Worm (Caenorhabditis elegans) whole organism, mixed stage, embryonic: Measurements from ENCODE around the gene C13A2.3.

Experiments used
- M03D4.4 ChIP-seq: sonication (generic microtip); optimal IDR thresholded peaks from 2 replicates; lab custom pipeline; 2017; ENCODE audit warnings: mild to moderate bottlenecking, missing genetic modification characterization, missing compliant biosample characterization
- bed-3 ChIP-seq: fragments of 200-800 bp; sonication (Bioruptor generic); optimal IDR thresholded peaks from 3 replicates; lab custom pipeline; 2018; ENCODE audit warnings: mild to moderate bottlenecking, missing genetic modification characterization, moderate library complexity, missing compliant biosample characterization
- blmp-1 ChIP-seq: fragments of 150-350 bp; optimal IDR thresholded peaks from 2 replicates; lab custom pipeline; 2014; ENCODE audit warnings: missing biosample characterization, missing genetic modification characterization
- ceh-39 ChIP-seq: fragments of 150-350 bp; optimal IDR thresholded peaks from 2 replicates; lab custom pipeline; 2014; ENCODE audit warnings: missing biosample characterization, missing genetic modification characterization
- ceh-43 ChIP-seq: fragments of 200-800 bp; sonication (Bioruptor generic); optimal IDR thresholded peaks from 2 replicates; lab custom pipeline; 2018; ENCODE audit warnings: mild to moderate bottlenecking, missing genetic modification characterization, moderate library complexity, missing compliant biosample characterization
- ceh-83 ChIP-seq: fragments of 200-800 bp; sonication (Bioruptor generic); optimal IDR thresholded peaks from 2 replicates; lab custom pipeline; 2018; ENCODE audit warnings: mild to moderate bottlenecking, missing genetic modification characterization, missing compliant biosample characterization
- ces-1 ChIP-seq: fragments of 150-350 bp; optimal IDR thresholded peaks from 2 replicates; lab custom pipeline; 2014; ENCODE audit warnings: missing biosample characterization, missing genetic modification reagents, missing genetic modification characterization
- drap-1 ChIP-seq: fragments of 200-800 bp; sonication (Bioruptor generic); optimal IDR thresholded peaks from 3 replicates; lab custom pipeline; 2018; ENCODE audit warnings: mild to moderate bottlenecking, missing genetic modification characterization, missing compliant biosample characterization
- elt-1 ChIP-seq: sonication (generic microtip); optimal IDR thresholded peaks from 2 replicates; lab custom pipeline; 2017; ENCODE audit warnings: missing genetic modification characterization, mild to moderate bottlenecking, missing compliant biosample characterization, antibody characterized with exemption, moderate library complexity, borderline replicate concordance; ENCODE audit not compliant: insufficient read depth
- elt-3 ChIP-seq: fragments of 150-350 bp; optimal IDR thresholded peaks from 2 replicates; lab custom pipeline; 2014; ENCODE audit warnings: missing biosample characterization, missing genetic modification characterization
- ham-2 ChIP-seq: fragments of 200-800 bp; sonication (Bioruptor generic); optimal IDR thresholded peaks from 2 replicates; lab custom pipeline; 2018; ENCODE audit warnings: mild to moderate bottlenecking, missing genetic modification characterization, missing compliant biosample characterization
- lin-13 ChIP-seq: fragments of 150-350 bp; optimal IDR thresholded peaks from 2 replicates; lab custom pipeline; 2014; ENCODE audit warnings: missing biosample characterization, missing genetic modification characterization
- lin-32 ChIP-seq: fragments of 200-800 bp; sonication (Bioruptor generic); optimal IDR thresholded peaks from 2 replicates; lab custom pipeline; 2018; ENCODE audit warnings: mild to moderate bottlenecking, missing genetic modification characterization, missing compliant biosample characterization
- lsy-2 ChIP-seq: fragments of 150-350 bp; optimal IDR thresholded peaks from 2 replicates; lab custom pipeline; 2014; ENCODE audit warnings: missing biosample characterization, missing genetic modification characterization
- mab-5 ChIP-seq: fragments of 150-350 bp; optimal IDR thresholded peaks from 2 replicates; lab custom pipeline; 2014; ENCODE audit warnings: missing biosample characterization, missing genetic modification characterization
- mep-1 ChIP-seq: fragments of 150-350 bp; optimal IDR thresholded peaks from 2 replicates; lab custom pipeline; 2017; ENCODE audit warnings: missing biosample characterization, missing genetic modification reagents, missing genetic modification characterization, inconsistent platforms
- mls-2 ChIP-seq: sonication (generic microtip); optimal IDR thresholded peaks from 2 replicates; lab custom pipeline; 2016; ENCODE audit warnings: mild to moderate bottlenecking, missing genetic modification characterization, moderate library complexity, missing compliant biosample characterization
- nhr-12 ChIP-seq: fragments of 150-350 bp; optimal IDR thresholded peaks from 2 replicates; lab custom pipeline; 2014; ENCODE audit warnings: missing biosample characterization, missing genetic modification characterization
- nhr-2 ChIP-seq: fragments of 150-350 bp; optimal IDR thresholded peaks from 2 replicates; lab custom pipeline; 2014; ENCODE audit warnings: missing biosample characterization, missing genetic modification characterization
- nhr-237 ChIP-seq: fragments of 150-350 bp; optimal IDR thresholded peaks from 2 replicates; lab custom pipeline; 2014; ENCODE audit warnings: missing biosample characterization, missing genetic modification characterization
- nhr-28 ChIP-seq: fragments of 150-350 bp; optimal IDR thresholded peaks from 2 replicates; lab custom pipeline; 2014; ENCODE audit warnings: missing biosample characterization, missing genetic modification characterization
- nhr-76 ChIP-seq: sonication (generic microtip); optimal IDR thresholded peaks from 2 replicates; lab custom pipeline; 2017; ENCODE audit warnings: missing biosample characterization, missing genetic modification characterization
- pha-4 ChIP-seq: fragments of 150-350 bp; optimal IDR thresholded peaks from 2 replicates; lab custom pipeline; 2018; ENCODE audit warnings: missing biosample characterization, missing genetic modification reagents, missing genetic modification characterization
- sem-2 ChIP-seq: fragments of 200-800 bp; sonication (Bioruptor generic); optimal IDR thresholded peaks from 2 replicates; lab custom pipeline; 2018; ENCODE audit warnings: mild to moderate bottlenecking, missing genetic modification characterization, missing compliant biosample characterization
- sptf-1 ChIP-seq: sonication (generic microtip); optimal IDR thresholded peaks from 2 replicates; lab custom pipeline; 2017; ENCODE audit warnings: mild to moderate bottlenecking, missing genetic modification characterization, moderate library complexity, missing compliant biosample characterization
- unc-120 ChIP-seq: sonication (generic microtip); optimal IDR thresholded peaks from 2 replicates; lab custom pipeline; 2017; ENCODE audit warnings: missing genetic modification characterization, missing compliant biosample characterization; ENCODE audit not compliant: poor library complexity, severe bottlenecking
- unc-39 ChIP-seq: fragments of 150-350 bp; optimal IDR thresholded peaks from 2 replicates; lab custom pipeline; 2014; ENCODE audit warnings: missing biosample characterization, missing genetic modification characterization
- unc-62 ChIP-seq: fragments of 150-350 bp; optimal IDR thresholded peaks from 2 replicates; lab custom pipeline; 2014; ENCODE audit warnings: missing biosample characterization, missing genetic modification reagents, missing genetic modification characterization
- ztf-11 ChIP-seq: fragments of 150-350 bp; optimal IDR thresholded peaks from 2 replicates; lab custom pipeline; 2014; ENCODE audit warnings: missing biosample characterization, missing genetic modification characterization

C13A2.3 gene

ce11 chrV:7321915-7322314 lies 39.8 kb downstream of the C13A2.3 start, which contains the start of gene F10G2.10:
Gene F10G2.10 (plus strand): TSS chrV:7322215.
- TF ChIP-seq drap-1 (no peak), unc-120 (no peak), mep-1 (no peak), ztf-11 (no peak), nhr-12 (tag; lab: Kevin White, UChicago) (no peak), ceh-43 (GFP tag; lab: Kevin White, UChicago) (no peak), elt-3 (tag; lab: Kevin White, UChicago) (no peak), ceh-39 (no peak), lin-32 (GFP tag; lab: Kevin White, UChicago) (no peak), ces-1 (GFP tag; lab: Kevin White, UChicago) (no peak), lsy-2 (tag; lab: Kevin White, UChicago) (no peak), nhr-237 (tag; lab: Kevin White, UChicago) (no peak), pha-4 (tag; lab: Kevin White, UChicago) (no peak), lin-13 (tag; lab: Kevin White, UChicago) (no peak)
- TF ChIP-seq, all 35 proteins: peak for 0

ce11 chrV:7325285-7325684 lies 43.1 kb downstream of the C13A2.3 start, which contains the start of gene srx-92:
Gene srx-92 (minus strand): TSS chrV:7325385.
- TF ChIP-seq unc-62 (GFP tag; lab: Kevin White, UChicago) (no peak), ceh-39 (no peak), ceh-83 (GFP tag; lab: Kevin White, UChicago) (no peak), ceh-43 (GFP tag; lab: Kevin White, UChicago) (no peak), nhr-2 (tag; lab: Kevin White, UChicago) (no peak), unc-39 (tag; lab: Kevin White, UChicago) (no peak), M03D4.4 (no peak), nhr-76 (tag; lab: Kevin White, UChicago) (no peak), lin-13 (tag; lab: Kevin White, UChicago) (no peak), mls-2 (tag; lab: Kevin White, UChicago) (no peak), mep-1 (no peak), ztf-11 (no peak), elt-3 (tag; lab: Kevin White, UChicago) (no peak), unc-120 (no peak), ham-2 (GFP tag; lab: Kevin White, UChicago) (no peak), bed-3 (no peak)

ce11 chrV:7326928-7327327 lies 44.8 kb downstream of the C13A2.3 start, which contains the start of gene F10G2.4:
Gene F10G2.4 (plus strand): TSS chrV:7327228.
- TF ChIP-seq lin-13 (tag; lab: Kevin White, UChicago) (no peak), sptf-1 (tag; lab: Kevin White, UChicago) (no peak), ces-1 (GFP tag; lab: Kevin White, UChicago) (no peak), ceh-43 (GFP tag; lab: Kevin White, UChicago) (no peak), ztf-11 (no peak), pha-4 (tag; lab: Kevin White, UChicago) (no peak), elt-1 (tag; lab: Kevin White, UChicago) (no peak), mab-5 (tag; lab: Kevin White, UChicago) (no peak), nhr-12 (tag; lab: Kevin White, UChicago) (no peak), lin-32 (GFP tag; lab: Kevin White, UChicago) (no peak), mep-1 (no peak), drap-1 (no peak), unc-39 (tag; lab: Kevin White, UChicago) (no peak)

- TF ChIP-seq drap-1, result no peak
- no peak for TF ChIP-seq pha-4 (tag; lab: Kevin White, UChicago)
- TF ChIP-seq nhr-2 (tag; lab: Kevin White, UChicago), result no peak
- TF ChIP-seq unc-62 (GFP tag; lab: Kevin White, UChicago), result no peak
- no peak for TF ChIP-seq unc-39 (tag; lab: Kevin White, UChicago)
- TF ChIP-seq nhr-12 (tag; lab: Kevin White, UChicago), result no peak
These were observed 46.0 kb downstream of the C13A2.3 start, which contains the start of gene clec-7 for ce11 chrV:7328092-7328491. Gene clec-7 (plus strand): TSS chrV:7328392.

ce11 chrV:7330868-7331267 lies 48.7 kb downstream of the C13A2.3 start, which contains the start of gene F10G2.2:
Gene F10G2.2 (plus strand): TSS chrV:7331168.
- TF ChIP-seq unc-62 (GFP tag; lab: Kevin White, UChicago), result no peak
- no peak for TF ChIP-seq unc-120
- no peak for TF ChIP-seq ceh-43 (GFP tag; lab: Kevin White, UChicago)
- no peak for TF ChIP-seq nhr-237 (tag; lab: Kevin White, UChicago)
- TF ChIP-seq lin-13 (tag; lab: Kevin White, UChicago), result no peak
- TF ChIP-seq lsy-2 (tag; lab: Kevin White, UChicago), result no peak
- no peak for TF ChIP-seq ztf-11
- no peak for TF ChIP-seq sptf-1 (tag; lab: Kevin White, UChicago)
- TF ChIP-seq nhr-28 (tag; lab: Kevin White, UChicago), result no peak
- TF ChIP-seq blmp-1 (tag; lab: Kevin White, UChicago), result no peak
- no peak for TF ChIP-seq elt-3 (tag; lab: Kevin White, UChicago)
- no peak for TF ChIP-seq sem-2
- TF ChIP-seq, all 35 proteins: peak for 0
